Worm (Caenorhabditis elegans) whole organism, young adult: ENCODE results near the gene F49E12.7.

Source experiments
- F49E8.2 ChIP-seq: sonication (generic microtip); optimal IDR thresholded peaks from 3 replicates; lab custom pipeline; 2017; ENCODE audit warnings: missing genetic modification characterization, mild to moderate bottlenecking, missing compliant biosample characterization, antibody characterized with exemption, moderate library complexity; ENCODE audit not compliant: insufficient read depth
- F55B11.4 ChIP-seq: sonication (generic microtip); optimal IDR thresholded peaks from 2 replicates; lab custom pipeline; 2016; ENCODE audit warnings: missing compliant biosample characterization, missing genetic modification characterization, borderline replicate concordance; ENCODE audit not compliant: insufficient read depth
- K11D2.4 ChIP-seq: fragments of 200-800 bp; sonication (Bioruptor generic); IDR thresholded peaks from 2 replicates; pipeline ENCODE4 v1.3.6; 2022; ENCODE audit warnings: missing genetic modification reagents, missing genetic modification characterization, missing compliant biosample characterization
- aptf-3 ChIP-seq: fragments of 200-800 bp; sonication (Bioruptor generic); IDR thresholded peaks from 2 replicates; pipeline ENCODE4 v1.3.6; 2022; ENCODE audit warnings: missing genetic modification characterization, missing compliant biosample characterization
- dpl-1 ChIP-seq: fragments of 150-350 bp; optimal IDR thresholded peaks from 2 replicates; lab custom pipeline; 2014; ENCODE audit warnings: missing biosample characterization, missing genetic modification reagents, missing genetic modification characterization
- lsl-1 ChIP-seq: fragments of 200-800 bp; sonication (Bioruptor generic); optimal IDR thresholded peaks from 2 replicates; lab custom pipeline; 2018; ENCODE audit warnings: mild to moderate bottlenecking, missing genetic modification characterization, moderate library complexity, missing compliant biosample characterization
- snpc-4 ChIP-seq, 5 experiments: fragments of 150-350 bp in 1 of 5; sonication (generic microtip) in 4 of 5; optimal IDR thresholded peaks; 2 replicates each; lab custom pipeline; 2014 to 2018; ENCODE audit warnings: missing genetic modification characterization in 5 of 5, missing biosample characterization in 3 of 5, antibody characterized with exemption in 2 of 5, mild to moderate bottlenecking in 2 of 5, missing compliant biosample characterization in 2 of 5, missing genotype in 2 of 5, moderate library complexity in 2 of 5, missing genetic modification reagents in 1 of 5

ce11 chrII:8415035-8415434 lies 19.1 kb upstream of the F49E12.7 start:
- TF ChIP-seq K11D2.4 (GFP tag; lab: Robert Waterston, UW) (no peak), lsl-1 (GFP tag; lab: Kevin White, UChicago) (no peak), F49E8.2 (no peak), dpl-1 (GFP tag; lab: Kevin White, UChicago) (no peak), snpc-4 (GFP tag; optimal IDR thresholded peaks at IDR 0.05; lab: Kevin White, UChicago) (no peak), snpc-4 (tag; optimal IDR thresholded peaks at IDR 0.05; lab: Kevin White, UChicago) (no peak), aptf-3 (GFP tag; lab: Robert Waterston, UW) (no peak), F55B11.4 (tag; lab: Kevin White, UChicago) (no peak)
